Fruit fly (Drosophila melanogaster) whole organism, embryonic: ENCODE measurements around the gene CG43901.

Experiments used
- CG10147 ChIP-seq: fragments of 200-800 bp; sonication (Bioruptor generic); optimal IDR thresholded peaks from 2 replicates; lab custom pipeline; 2019; ENCODE audit warnings: missing biosample characterization, mild to moderate bottlenecking, missing genetic modification characterization, moderate library complexity
- CG10321 ChIP-seq: fragments of 200-800 bp; sonication (Bioruptor generic); IDR thresholded peaks from 2 replicates; pipeline ENCODE4 v1.3.6; 2022; ENCODE audit warnings: missing biosample characterization, missing genetic modification characterization
- CG10366 ChIP-seq: fragments of 200-800 bp; sonication (Bioruptor generic); IDR thresholded peaks from 2 replicates; pipeline ENCODE4 v1.3.6; 2022; ENCODE audit warnings: missing biosample characterization, missing genetic modification characterization
- CG11093 ChIP-seq: fragments of 200-800 bp; sonication (Bioruptor generic); IDR thresholded peaks from 3 replicates; pipeline ENCODE4 v1.3.6; 2022; ENCODE audit warnings: missing biosample characterization, missing genetic modification characterization
- CG14710 ChIP-seq: fragments of 200-800 bp; sonication (Bioruptor generic); optimal IDR thresholded peaks from 3 replicates; lab custom pipeline; 2019; ENCODE audit warnings: missing biosample characterization, mild to moderate bottlenecking, missing genetic modification characterization, moderate library complexity
- CG1603 ChIP-seq: fragments of 200-800 bp; sonication (Bioruptor generic); optimal IDR thresholded peaks from 2 replicates; lab custom pipeline; 2019; ENCODE audit warnings: missing biosample characterization, mild to moderate bottlenecking, missing genetic modification characterization, moderate library complexity
- CG16863 ChIP-seq: fragments of 200-800 bp; sonication (Bioruptor generic); optimal IDR thresholded peaks from 3 replicates; lab custom pipeline; 2016; ENCODE audit warnings: missing biosample characterization, missing genetic modification characterization
- CG3163 ChIP-seq: fragments of 200-800 bp; sonication (Bioruptor generic); optimal IDR thresholded peaks from 3 replicates; lab custom pipeline; 2016; ENCODE audit warnings: missing biosample characterization, missing genetic modification characterization
- CG43689 ChIP-seq: fragments of 200-800 bp; sonication (Bioruptor generic); IDR thresholded peaks from 2 replicates; pipeline ENCODE4 v1.3.6; 2022; ENCODE audit warnings: missing biosample characterization, missing genetic modification characterization
- CG4617 ChIP-seq: fragments of 200-800 bp; sonication (Bioruptor generic); optimal IDR thresholded peaks from 3 replicates; lab custom pipeline; 2016; ENCODE audit warnings: missing biosample characterization, missing genetic modification characterization, borderline replicate concordance
- CG5953 ChIP-seq: fragments of 200-800 bp; sonication (Bioruptor generic); IDR thresholded peaks from 2 replicates; pipeline ENCODE4 v1.3.6; 2022; ENCODE audit warnings: missing biosample characterization, missing genetic modification characterization
- CG7928 ChIP-seq: fragments of 200-800 bp; sonication (Bioruptor generic); optimal IDR thresholded peaks from 2 replicates; lab custom pipeline; 2017; ENCODE audit warnings: missing biosample characterization, mild to moderate bottlenecking, missing genetic modification characterization
- CG8388 ChIP-seq: fragments of 200-800 bp; sonication (Bioruptor generic); optimal IDR thresholded peaks from 2 replicates; lab custom pipeline; 2019; ENCODE audit warnings: missing biosample characterization, mild to moderate bottlenecking, missing genetic modification characterization, moderate library complexity
- CG9876 ChIP-seq: fragments of 200-800 bp; sonication (Bioruptor generic); optimal IDR thresholded peaks from 2 replicates; lab custom pipeline; 2016; ENCODE audit warnings: missing biosample characterization, missing genetic modification characterization
- CoRest ChIP-seq: fragments of 200-800 bp; sonication (Bioruptor generic); optimal IDR thresholded peaks from 3 replicates; lab custom pipeline; 2018; ENCODE audit warnings: missing biosample characterization, mild to moderate bottlenecking, missing genetic modification characterization, moderate library complexity
- D19B ChIP-seq: fragments of 200-800 bp; sonication (Bioruptor generic); optimal IDR thresholded peaks from 2 replicates; lab custom pipeline; 2017; ENCODE audit warnings: missing biosample characterization, mild to moderate bottlenecking, missing genetic modification characterization
- Dref ChIP-seq: fragments of 200-800 bp; sonication (Bioruptor generic); IDR thresholded peaks from 2 replicates; pipeline ENCODE4 v1.3.6; 2022; ENCODE audit warnings: missing biosample characterization, missing genetic modification characterization
- ERR ChIP-seq: fragments of 200-800 bp; sonication (Bioruptor generic); optimal IDR thresholded peaks from 2 replicates; lab custom pipeline; 2016; ENCODE audit warnings: missing biosample characterization, missing genetic modification characterization
- Fer2 ChIP-seq: fragments of 200-800 bp; sonication (Bioruptor generic); optimal IDR thresholded peaks from 2 replicates; lab custom pipeline; 2018; ENCODE audit warnings: missing biosample characterization, mild to moderate bottlenecking, missing genetic modification characterization, moderate library complexity
- Hmx ChIP-seq: fragments of 200-800 bp; sonication (Bioruptor generic); optimal IDR thresholded peaks from 2 replicates; lab custom pipeline; 2016; ENCODE audit warnings: missing biosample characterization, missing genetic modification characterization
- Myb ChIP-seq: fragments of 200-800 bp; sonication (Bioruptor generic); optimal IDR thresholded peaks from 2 replicates; lab custom pipeline; 2016; ENCODE audit warnings: missing biosample characterization, missing genetic modification characterization
- Nf-YA ChIP-seq: fragments of 200-800 bp; sonication (Bioruptor generic); IDR thresholded peaks from 2 replicates; pipeline ENCODE4 v1.3.6; 2022; ENCODE audit warnings: missing biosample characterization, missing genetic modification characterization
- PHDP ChIP-seq: fragments of 200-800 bp; sonication (Bioruptor generic); optimal IDR thresholded peaks from 3 replicates; lab custom pipeline; 2018; ENCODE audit warnings: missing biosample characterization, mild to moderate bottlenecking, missing genetic modification characterization, moderate library complexity
- Pdp1 ChIP-seq, 2 experiments: fragments of 200-800 bp; sonication (Bioruptor generic); optimal IDR thresholded peaks; 3 replicates each; lab custom pipeline; 2016; ENCODE audit warnings: missing biosample characterization in 2 of 2, missing genetic modification characterization in 2 of 2, mild to moderate bottlenecking in 1 of 2, moderate library complexity in 1 of 2
- Poxn ChIP-seq: fragments of 200-800 bp; sonication (Bioruptor generic); IDR thresholded peaks from 2 replicates; pipeline ENCODE4 v1.3.6; 2022; ENCODE audit warnings: missing biosample characterization, missing genetic modification characterization
- Stat92E ChIP-seq, 3 experiments: fragments of >200 bp in 2 of 3; fragments of 200-800 bp in 1 of 3; sonication (Bioruptor generic) in 1 of 3; optimal IDR thresholded peaks; 2 replicates each; lab custom pipeline; 2017 to 2019; ENCODE audit warnings: missing biosample characterization in 3 of 3, missing genetic modification characterization in 3 of 3, mild to moderate bottlenecking in 1 of 3, moderate library complexity in 1 of 3
- Usf ChIP-seq: fragments of 200-800 bp; sonication (Bioruptor generic); optimal IDR thresholded peaks from 2 replicates; lab custom pipeline; 2017; ENCODE audit warnings: missing genotype, missing biosample characterization, missing genetic modification characterization
- Xrp1 ChIP-seq: fragments of 200-800 bp; sonication (Bioruptor generic); IDR thresholded peaks from 2 replicates; pipeline ENCODE4 v1.3.6; 2022; ENCODE audit warnings: missing biosample characterization, missing genetic modification characterization
- YL-1 ChIP-seq: fragments of 200-800 bp; sonication (Bioruptor generic); optimal IDR thresholded peaks from 3 replicates; lab custom pipeline; 2017; ENCODE audit warnings: missing biosample characterization, mild to moderate bottlenecking, missing genetic modification characterization
- ash1 ChIP-seq: fragments of 200-800 bp; sonication (Bioruptor generic); optimal IDR thresholded peaks from 2 replicates; lab custom pipeline; 2018; ENCODE audit warnings: missing biosample characterization, mild to moderate bottlenecking, missing genetic modification characterization
- chm ChIP-seq: fragments of 200-800 bp; sonication (Bioruptor generic); IDR thresholded peaks from 2 replicates; pipeline ENCODE4 v1.3.6; 2022; ENCODE audit warnings: missing biosample characterization, missing genetic modification characterization
- dati ChIP-seq: fragments of 200-800 bp; sonication (Bioruptor generic); IDR thresholded peaks from 2 replicates; pipeline ENCODE4 v1.3.6; 2022; ENCODE audit warnings: missing biosample characterization, missing genetic modification characterization
- dmrt11E ChIP-seq: fragments of 200-800 bp; sonication (Bioruptor generic); optimal IDR thresholded peaks from 3 replicates; lab custom pipeline; 2018; ENCODE audit warnings: missing biosample characterization, mild to moderate bottlenecking, missing genetic modification characterization, moderate library complexity
- dysf ChIP-seq: fragments of 200-800 bp; sonication (Bioruptor generic); IDR thresholded peaks from 3 replicates; pipeline ENCODE4 v1.3.6; 2022; ENCODE audit warnings: missing biosample characterization, missing genetic modification characterization
- gfzf ChIP-seq: fragments of 200-800 bp; sonication (Bioruptor generic); optimal IDR thresholded peaks from 2 replicates; lab custom pipeline; 2016; ENCODE audit warnings: missing biosample characterization, mild to moderate bottlenecking, missing genetic modification characterization, moderate library complexity
- h ChIP-seq: fragments of >200 bp; optimal IDR thresholded peaks from 2 replicates; lab custom pipeline; 2017
- ind ChIP-seq: fragments of 200-800 bp; sonication (Bioruptor generic); optimal IDR thresholded peaks from 3 replicates; lab custom pipeline; 2016; ENCODE audit warnings: missing biosample characterization, missing genetic modification characterization
- insv ChIP-seq, 2 experiments: fragments of 200-800 bp; sonication (Bioruptor generic); optimal IDR thresholded peaks; 3 replicates each; lab custom pipeline; 2016 to 2018; ENCODE audit warnings: missing biosample characterization in 2 of 2, missing genetic modification characterization in 2 of 2
- lola ChIP-seq, 3 experiments: fragments of >200 bp in 2 of 3; fragments of 200-800 bp in 1 of 3; sonication (Bioruptor generic) in 1 of 3; optimal IDR thresholded peaks; 2 replicates each; lab custom pipeline; 2017 to 2019; ENCODE audit warnings: missing biosample characterization in 3 of 3, missing genetic modification characterization in 3 of 3, mild to moderate bottlenecking in 1 of 3, moderate library complexity in 1 of 3
- lov ChIP-seq, 2 experiments: fragments of 200-800 bp in 1 of 2; fragments of >200 bp in 1 of 2; sonication (Bioruptor generic) in 1 of 2; IDR thresholded peaks in 1 of 2; optimal IDR thresholded peaks in 1 of 2; 2 replicates in 1 of 2; 3 replicates in 1 of 2; pipeline versions ENCODE4 v1.3.6 to Lab custom; 2017 to 2022; ENCODE audit warnings: missing biosample characterization in 1 of 2, missing genetic modification characterization in 1 of 2
- nau ChIP-seq: fragments of 200-800 bp; sonication (Bioruptor generic); optimal IDR thresholded peaks from 3 replicates; lab custom pipeline; 2017; ENCODE audit warnings: missing biosample characterization, mild to moderate bottlenecking, missing genetic modification characterization, missing genetic modification reagents
- pb ChIP-seq: fragments of 200-800 bp; sonication (Bioruptor generic); optimal IDR thresholded peaks from 3 replicates; lab custom pipeline; 2016; ENCODE audit warnings: missing biosample characterization, missing genetic modification characterization
- pita ChIP-seq: fragments of 200-800 bp; sonication (Bioruptor generic); optimal IDR thresholded peaks from 2 replicates; lab custom pipeline; 2017; ENCODE audit warnings: missing biosample characterization, mild to moderate bottlenecking, missing genetic modification characterization
- psq ChIP-seq: fragments of 200-800 bp; sonication (Bioruptor generic); optimal IDR thresholded peaks from 2 replicates; lab custom pipeline; 2017; ENCODE audit warnings: missing biosample characterization, missing genetic modification characterization
- seq ChIP-seq: fragments of 200-800 bp; sonication (Bioruptor generic); IDR thresholded peaks from 2 replicates; pipeline ENCODE4 v1.3.6; 2022; ENCODE audit warnings: missing biosample characterization, missing genetic modification characterization
- slou ChIP-seq: fragments of 200-800 bp; sonication (Bioruptor generic); optimal IDR thresholded peaks from 3 replicates; lab custom pipeline; 2016; ENCODE audit warnings: missing biosample characterization, missing genetic modification characterization
- ssp ChIP-seq: fragments of 200-800 bp; sonication (Bioruptor generic); IDR thresholded peaks from 2 replicates; pipeline ENCODE4 v1.3.6; 2022; ENCODE audit warnings: missing biosample characterization, missing genetic modification characterization
- trh ChIP-seq: fragments of 200-800 bp; sonication (Bioruptor generic); optimal IDR thresholded peaks from 2 replicates; lab custom pipeline; 2016; ENCODE audit warnings: missing biosample characterization, missing genetic modification characterization
- unc-4 ChIP-seq: fragments of 200-800 bp; sonication (Bioruptor generic); IDR thresholded peaks from 2 replicates; pipeline ENCODE4 v1.3.6; 2022; ENCODE audit warnings: missing biosample characterization, missing genetic modification characterization; ENCODE audit not compliant: partially characterized antibody
- usp ChIP-seq: fragments of >200 bp; optimal IDR thresholded peaks from 2 replicates; lab custom pipeline; 2017; ENCODE audit warnings: missing biosample characterization, missing genetic modification characterization
- wek ChIP-seq: fragments of 200-800 bp; sonication (Bioruptor generic); optimal IDR thresholded peaks from 3 replicates; lab custom pipeline; 2018; ENCODE audit warnings: missing biosample characterization, mild to moderate bottlenecking, missing genetic modification characterization, moderate library complexity

The CG43901 gene

dm6 chrX:10857376-10857775, 48.2 kb upstream of the CG43901 start, which contains the start of the genes sofe and CG2186 (continued):
- TF ChIP-seq Nf-YA (GFP tag; lab: Robert Waterston, UW) (no peak), Myb (GFP tag; lab: Kevin White, UChicago) (peak; percentile 91), Poxn (no peak), Stat92E (GFP tag; optimal IDR thresholded peaks at IDR 0.05; lab: Kevin White, UChicago) (peak in 1 of 3 experiments; percentile 25), unc-4 (peak; percentile 89), CoRest (tag; lab: Kevin White, UChicago) (peak; percentile 67), Usf (no peak), wek (GFP tag; lab: Kevin White, UChicago) (no peak), psq (peak; percentile 21), ind (GFP tag; lab: Kevin White, UChicago) (peak; percentile 67), nau (no peak), chm (GFP tag; lab: Robert Waterston, UW) (no peak), lov (optimal IDR thresholded peaks at IDR 0.05; lab: Kevin White, UChicago) (no peak), lov (GFP tag; IDR thresholded peaks at IDR 0.05; lab: Robert Waterston, UW) (no peak), CG3163 (GFP tag; lab: Kevin White, UChicago) (no peak), ssp (GFP tag; lab: Robert Waterston, UW) (peak; percentile 38; the same call in 1 of the 2 replicates), Xrp1 (peak; percentile 54; the same call in 1 of the 2 replicates), Fer2 (tag; lab: Kevin White, UChicago) (no peak), Hmx (GFP tag; lab: Kevin White, UChicago) (no peak), CG9876 (no peak), PHDP (peak; percentile 55), h (lab: Kevin White, UChicago) (no peak), trh (GFP tag; lab: Kevin White, UChicago) (no peak), D19B (GFP tag; lab: Kevin White, UChicago) (no peak), usp (GFP tag; lab: Kevin White, UChicago) (no peak), CG10366 (GFP tag; lab: Robert Waterston, UW) (peak; percentile 44; the same call in 1 of the 2 replicates), pb (no peak), Pdp1 (GFP tag; optimal IDR thresholded peaks at IDR 0.05; lab: Kevin White, UChicago) (peak; percentile 6 to 46), ERR (GFP tag; lab: Kevin White, UChicago) (peak; percentile 28), CG43689 (GFP tag; lab: Robert Waterston, UW) (no peak), CG11093 (GFP tag; lab: Robert Waterston, UW) (no peak), gfzf (peak; percentile 38), dysf (GFP tag; lab: Robert Waterston, UW) (no peak), pita (GFP tag; lab: Kevin White, UChicago) (no peak), CG10321 (GFP tag; lab: Robert Waterston, UW) (no peak), CG8388 (peak; percentile 29), dati (no peak), CG5953 (GFP tag; lab: Robert Waterston, UW) (no peak), seq (GFP tag; lab: Robert Waterston, UW) (no peak), lola (GFP tag; optimal IDR thresholded peaks at IDR 0.05; lab: Kevin White, UChicago) (peak in 1 of 3 experiments; percentile 24), CG16863 (GFP tag; lab: Kevin White, UChicago) (peak; percentile 50), YL-1 (GFP tag; lab: Kevin White, UChicago) (no peak), CG1603 (tag; lab: Kevin White, UChicago) (peak; percentile 86), slou (GFP tag; lab: Kevin White, UChicago) (no peak), ash1 (no peak), CG4617 (peak; percentile 27), dmrt11E (peak; percentile 52), insv (GFP tag; optimal IDR thresholded peaks at IDR 0.05; lab: Kevin White, UChicago) (peak in 1 of 2 experiments; percentile 93), Dref (GFP tag; lab: Robert Waterston, UW) (peak; percentile 69), CG10147 (GFP tag; lab: Kevin White, UChicago) (peak; percentile 17), CG7928 (GFP tag; lab: Kevin White, UChicago) (peak; percentile 73), CG14710 (peak; percentile 82)
